Worm (Caenorhabditis elegans): ENCODE results near the gene F59B1.10.

Gene F59B1.10

ce11 chrV:3634293-3635016, 13.3 kb downstream of the F59B1.10 start (continued):
- TF ChIP-seq T20F7.1 (GFP tag; optimal IDR thresholded peaks at IDR 0.05), result peak; percentile 54
- TF ChIP-seq lin-38 (GFP tag; IDR thresholded peaks at IDR 0.05), result 0 out of 2 replicates have a peak, but pooled peaks have one; percentile 31
- no peak for TF ChIP-seq aly-2 (tag; optimal IDR thresholded peaks at IDR 0.05)
- 0 out of 2 replicates have a peak, but pooled peaks have one; percentile 6 for TF ChIP-seq hmg-1.1 (GFP tag; IDR thresholded peaks at IDR 0.05)
- TF ChIP-seq mdl-1 (tag; optimal IDR thresholded peaks at IDR 0.05), result peak in 1 of 2 experiments; percentile 57
- TF ChIP-seq mxl-3 (GFP tag; optimal IDR thresholded peaks at IDR 0.05), result peak; percentile 59
- peak; percentile 93 for TF ChIP-seq nhr-28 (tag; optimal IDR thresholded peaks at IDR 0.05)
- no peak for TF ChIP-seq unc-39 (tag; optimal IDR thresholded peaks at IDR 0.05)
- no peak for TF ChIP-seq sdz-12 (GFP tag; optimal IDR thresholded peaks at IDR 0.05)
- peak; percentile 70 for TF ChIP-seq mep-1 (tag; optimal IDR thresholded peaks at IDR 0.05)
- peak; percentile 67 for TF ChIP-seq nhr-42 (GFP tag; IDR thresholded peaks at IDR 0.05)
- TF ChIP-seq nhr-25 (tag; optimal IDR thresholded peaks at IDR 0.05; ENCODE audit: borderline replicate concordance, insufficient read depth), result no peak
- no peak for TF ChIP-seq fkh-10 (GFP tag; optimal IDR thresholded peaks at IDR 0.05)
- peak; percentile 83 for TF ChIP-seq hlh-30 (tag; optimal IDR thresholded peaks at IDR 0.05; ENCODE audit: insufficient read depth)
- peak; percentile 14 for TF ChIP-seq zip-2 (tag; optimal IDR thresholded peaks at IDR 0.05)
- no peak for TF ChIP-seq unc-130 (GFP tag; optimal IDR thresholded peaks at IDR 0.05)
- no peak for TF ChIP-seq daf-19 (GFP tag; conservative IDR thresholded peaks at IDR 0.05)

- TF ChIP-seq lsy-2 (tag; optimal IDR thresholded peaks at IDR 0.05) (no peak), daf-8 (GFP tag; IDR thresholded peaks at IDR 0.05) (no peak), mdl-1 (tag; optimal IDR thresholded peaks at IDR 0.05) (no peak), php-3 (GFP tag; IDR thresholded peaks at IDR 0.05) (no peak), nhr-6 (tag; optimal IDR thresholded peaks at IDR 0.05) (no peak), hlh-30 (tag; optimal IDR thresholded peaks at IDR 0.05; ENCODE audit: insufficient read depth) (peak; percentile 27), ceh-28 (tag; optimal IDR thresholded peaks at IDR 0.05) (no peak), T20F7.1 (GFP tag; optimal IDR thresholded peaks at IDR 0.05) (peak; percentile 4)
These were observed 14.7 kb downstream of the F59B1.10 start, which contains the start of gene F59B1.2 for ce11 chrV:3633041-3633440. Gene F59B1.2 (plus strand): TSS chrV:3633341.

ce11 chrV:3632249-3633030, 15.3 kb downstream of the F59B1.10 start:
- peak; percentile 31 for TF ChIP-seq pqm-1 (tag; optimal IDR thresholded peaks at IDR 0.05)
- no peak for TF ChIP-seq duxl-1 (tag; optimal IDR thresholded peaks at IDR 0.05; ENCODE audit: poor library complexity)
- TF ChIP-seq nhr-48 (tag; optimal IDR thresholded peaks at IDR 0.05), result peak; percentile 67
- no peak for TF ChIP-seq madf-9 (GFP tag; conservative IDR thresholded peaks at IDR 0.05)
- TF ChIP-seq F10B5.3 (tag; optimal IDR thresholded peaks at IDR 0.05), result no peak
- no peak for TF ChIP-seq lsy-2 (tag; optimal IDR thresholded peaks at IDR 0.05)
- no peak for TF ChIP-seq dpl-1 (GFP tag; optimal IDR thresholded peaks at IDR 0.05)
- TF ChIP-seq sdz-12 (GFP tag; optimal IDR thresholded peaks at IDR 0.05), result no peak
- TF ChIP-seq mdl-1 (tag; optimal IDR thresholded peaks at IDR 0.05), result peak in 1 of 2 experiments; percentile 27
- no peak for TF ChIP-seq cey-2 (tag; optimal IDR thresholded peaks at IDR 0.05; ENCODE audit: borderline replicate concordance, insufficient read depth)
- TF ChIP-seq daf-12 (tag; optimal IDR thresholded peaks at IDR 0.05), result no peak
- TF ChIP-seq daf-8 (GFP tag; IDR thresholded peaks at IDR 0.05), result no peak
- peak; percentile 88 for TF ChIP-seq dmd-6 (GFP tag; IDR thresholded peaks at IDR 0.05)
- TF ChIP-seq attf-4 (tag; optimal IDR thresholded peaks at IDR 0.05), result no peak
- no peak for TF ChIP-seq egl-43 (GFP tag; IDR thresholded peaks at IDR 0.05)
- TF ChIP-seq madf-5 (GFP tag; IDR thresholded peaks at IDR 0.05), result no peak
- TF ChIP-seq nhr-77 (tag; optimal IDR thresholded peaks at IDR 0.05), result peak; percentile 78
- peak in 1 of 2 experiments; percentile 8 for TF ChIP-seq hif-1 (tag; optimal IDR thresholded peaks at IDR 0.05)
- TF ChIP-seq hlh-30 (tag; optimal IDR thresholded peaks at IDR 0.05; ENCODE audit: insufficient read depth), result peak; percentile 68
- TF ChIP-seq nhr-42 (GFP tag; IDR thresholded peaks at IDR 0.05), result no peak
- no peak for TF ChIP-seq lin-38 (GFP tag; IDR thresholded peaks at IDR 0.05)
- peak; percentile 67 for TF ChIP-seq nhr-28 (tag; optimal IDR thresholded peaks at IDR 0.05)
- TF ChIP-seq pha-4 (GFP tag; IDR thresholded peaks at IDR 0.05), result no peak
- TF ChIP-seq pha-4 (tag; optimal IDR thresholded peaks at IDR 0.05), result no peak
- TF ChIP-seq daf-16 (GFP tag; optimal IDR thresholded peaks at IDR 0.05), result no peak
- TF ChIP-seq daf-16 (tag; optimal IDR thresholded peaks at IDR 0.05), result peak; percentile 96
- TF ChIP-seq hlh-11 (tag; optimal IDR thresholded peaks at IDR 0.05), result peak; percentile 76
- TF ChIP-seq php-3 (GFP tag; IDR thresholded peaks at IDR 0.05), result peak; percentile 72; the same call in 1 of the 2 replicates
- TF ChIP-seq aly-2 (tag; optimal IDR thresholded peaks at IDR 0.05), result no peak
- TF ChIP-seq zip-11 (GFP tag; IDR thresholded peaks at IDR 0.05), result no peak
- no peak for TF ChIP-seq ceh-62 (tag; optimal IDR thresholded peaks at IDR 0.05)

Measured in whole organism, L4 larva.